Comparison of ENCODE assay signal across 2 fruit fly cellular contexts in the genomic region with DNA sequence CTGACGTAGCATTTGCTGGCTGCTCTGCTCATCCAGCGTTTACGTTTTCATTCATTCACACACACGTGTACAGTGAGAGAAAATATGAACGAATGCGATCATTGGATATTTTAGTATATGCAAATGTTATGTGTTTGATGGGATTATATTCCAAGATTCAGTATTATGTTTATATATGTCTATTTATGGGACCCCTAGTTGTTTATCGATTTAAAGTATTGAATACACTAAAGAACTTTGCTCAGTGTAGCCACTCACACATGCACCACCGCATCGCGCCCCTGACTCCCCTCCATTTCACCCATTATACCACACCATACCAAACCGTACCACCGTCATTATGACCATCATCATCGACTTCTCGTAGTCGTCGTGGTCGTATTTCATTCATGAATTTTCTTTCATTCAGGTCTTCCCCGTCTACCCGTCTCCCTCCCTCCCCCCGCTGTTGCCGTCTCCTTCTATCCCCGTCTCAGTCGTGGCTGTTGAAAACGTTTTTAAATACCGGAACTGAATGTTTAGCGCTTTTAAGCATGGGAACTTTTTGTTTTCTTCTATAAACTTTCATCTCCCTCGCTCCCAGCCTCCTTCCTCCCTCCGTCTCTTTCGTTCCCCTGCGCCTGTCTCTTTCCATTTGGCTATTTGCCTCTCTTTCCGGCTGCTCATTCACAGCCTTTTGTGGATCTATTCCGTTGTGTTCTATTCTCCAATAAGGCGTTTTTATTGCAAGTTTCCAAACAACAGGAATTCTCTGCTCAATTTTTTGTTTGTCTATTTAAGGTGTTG.
TF ChIP-seq lines count a peak whose summit lies in the region.

No protein-coding gene starts in this region.

TF ChIP-seq in whole organism, embryonic, 481 proteins besides CTCF, POLR2A, EP300 and RAD21 (continued from another document and continues in another):
- TF ChIP-seq CG5180 (GFP tag; optimal IDR thresholded peaks at IDR 0.05; lab: Kevin White, UChicago) (peak; percentile 91), CG1647 (GFP tag; optimal IDR thresholded peaks at IDR 0.05; lab: Kevin White, UChicago) (peak; percentile 92), nerfin-2 (GFP tag; IDR thresholded peaks at IDR 0.05; lab: Robert Waterston, UW; ENCODE audit: partially characterized antibody) (no peak), CG15479 (GFP tag; optimal IDR thresholded peaks at IDR 0.05; lab: Kevin White, UChicago) (no peak), CG2199 (GFP tag; IDR thresholded peaks at IDR 0.05; lab: Robert Waterston, UW) (peak; percentile 96), eyg (GFP tag; optimal IDR thresholded peaks at IDR 0.05; lab: Kevin White, UChicago) (peak; percentile 90), CG5953 (GFP tag; IDR thresholded peaks at IDR 0.05; lab: Robert Waterston, UW) (peak; percentile 93), Drgx (GFP tag; IDR thresholded peaks at IDR 0.05; lab: Robert Waterston, UW) (peak; percentile 91), CG33213 (GFP tag; optimal IDR thresholded peaks at IDR 0.05; lab: Kevin White, UChicago) (peak; percentile 95), lab (GFP tag; optimal IDR thresholded peaks at IDR 0.05; lab: Kevin White, UChicago) (peak; percentile 97), mld (GFP tag; IDR thresholded peaks at IDR 0.05; lab: Robert Waterston, UW; ENCODE audit: partially characterized antibody) (no peak), so (GFP tag; IDR thresholded peaks at IDR 0.05; lab: Robert Waterston, UW) (peak; percentile 96), Fer2 (tag; optimal IDR thresholded peaks at IDR 0.05; lab: Kevin White, UChicago) (peak; percentile 89), Oli (tag; optimal IDR thresholded peaks at IDR 0.05; lab: Kevin White, UChicago) (peak; percentile 98), NC2α (GFP tag; optimal IDR thresholded peaks at IDR 0.05; lab: Kevin White, UChicago) (peak; percentile 96), esg (GFP tag; conservative IDR thresholded peaks at IDR 0.05; lab: Robert Waterston, UW) (peak; percentile 96), p53 (GFP tag; optimal IDR thresholded peaks at IDR 0.05; lab: Kevin White, UChicago) (peak; percentile 84), Ssrp (tag; optimal IDR thresholded peaks at IDR 0.05; lab: Kevin White, UChicago) (peak; percentile 98), tll (GFP tag; optimal IDR thresholded peaks at IDR 0.05; lab: Kevin White, UChicago) (peak in 1 of 2 experiments; percentile 58), bowl (GFP tag; IDR thresholded peaks at IDR 0.05; lab: Robert Waterston, UW) (peak; percentile 90), CG32767 (GFP tag; IDR thresholded peaks at IDR 0.05; lab: Robert Waterston, UW) (peak; percentile 95), insv (GFP tag; optimal IDR thresholded peaks at IDR 0.05; lab: Kevin White, UChicago) (peak; percentile 4 to 63), fru (optimal IDR thresholded peaks at IDR 0.05; lab: Kevin White, UChicago) (no peak), ttk (GFP tag; IDR thresholded peaks at IDR 0.05; lab: Robert Waterston, UW) (peak; percentile 97), CG16779 (GFP tag; IDR thresholded peaks at IDR 0.05; lab: Robert Waterston, UW) (peak; percentile 82), CG8281 (tag; optimal IDR thresholded peaks at IDR 0.05; lab: Kevin White, UChicago) (peak; percentile 86), kay (GFP tag; optimal IDR thresholded peaks at IDR 0.05; lab: Kevin White, UChicago) (peak; percentile 96), CG11398 (GFP tag; optimal IDR thresholded peaks at IDR 0.05; lab: Kevin White, UChicago) (peak; percentile 94), CG7928 (GFP tag; optimal IDR thresholded peaks at IDR 0.05; lab: Kevin White, UChicago) (peak; percentile 66), CG3281 (GFP tag; optimal IDR thresholded peaks at IDR 0.05; lab: Kevin White, UChicago) (peak; percentile 92), CrebB (tag; optimal IDR thresholded peaks at IDR 0.05; lab: Kevin White, UChicago) (peak; percentile 94), fu2 (GFP tag; optimal IDR thresholded peaks at IDR 0.05; lab: Kevin White, UChicago) (peak; percentile 89), Mrtf (GFP tag; IDR thresholded peaks at IDR 0.05; lab: Robert Waterston, UW) (peak; percentile 95), chinmo (GFP tag; IDR thresholded peaks at IDR 0.05; lab: Robert Waterston, UW; ENCODE audit: partially characterized antibody) (no peak), en (GFP tag; optimal IDR thresholded peaks at IDR 0.05; lab: Kevin White, UChicago) (peak; percentile 95), CG12942 (GFP tag; optimal IDR thresholded peaks at IDR 0.05; lab: Kevin White, UChicago) (peak; percentile 95), chif (GFP tag; optimal IDR thresholded peaks at IDR 0.05; lab: Kevin White, UChicago) (peak; percentile 98 to 99), E2f1 (GFP tag; IDR thresholded peaks at IDR 0.05; lab: Robert Waterston, UW) (peak; percentile 96), Oaz (GFP tag; IDR thresholded peaks at IDR 0.05; lab: Robert Waterston, UW) (peak; percentile 93), Camta (GFP tag; optimal IDR thresholded peaks at IDR 0.05; lab: Kevin White, UChicago) (peak; percentile 97), Dfd (GFP tag; optimal IDR thresholded peaks at IDR 0.05; lab: Kevin White, UChicago) (no peak), CG9817 (tag; optimal IDR thresholded peaks at IDR 0.05; lab: Kevin White, UChicago) (peak; percentile 93), CG4617 (GFP tag; optimal IDR thresholded peaks at IDR 0.05; lab: Kevin White, UChicago; ENCODE audit: borderline replicate concordance) (peak; percentile 93), CG9437 (GFP tag; optimal IDR thresholded peaks at IDR 0.05; lab: Kevin White, UChicago) (peak; percentile 90), Mad (GFP tag; optimal IDR thresholded peaks at IDR 0.05; lab: Kevin White, UChicago) (peak; percentile 96), Rx (GFP tag; IDR thresholded peaks at IDR 0.05; lab: Robert Waterston, UW) (peak; percentile 96), trem (tag; optimal IDR thresholded peaks at IDR 0.05; lab: Kevin White, UChicago) (peak; percentile 95), dati (GFP tag; IDR thresholded peaks at IDR 0.05; lab: Robert Waterston, UW) (peak; percentile 92), NK7.1 (GFP tag; optimal IDR thresholded peaks at IDR 0.05; lab: Kevin White, UChicago) (peak; percentile 93), CG7556 (GFP tag; optimal IDR thresholded peaks at IDR 0.05; lab: Kevin White, UChicago) (peak; percentile 96), CG33557 (GFP tag; optimal IDR thresholded peaks at IDR 0.05; lab: Kevin White, UChicago) (peak; percentile 98), NfI (GFP tag; optimal IDR thresholded peaks at IDR 0.05; lab: Kevin White, UChicago) (peak; percentile 95), CG42726 (GFP tag; IDR thresholded peaks at IDR 0.05; lab: Robert Waterston, UW; ENCODE audit: partially characterized antibody) (no peak), Deaf1 (tag; optimal IDR thresholded peaks at IDR 0.05; lab: Kevin White, UChicago) (peak; percentile 80), trh (GFP tag; optimal IDR thresholded peaks at IDR 0.05; lab: Kevin White, UChicago) (peak; percentile 94), tx (GFP tag; optimal IDR thresholded peaks at IDR 0.05; lab: Kevin White, UChicago) (peak; percentile 95), CG1792 (GFP tag; optimal IDR thresholded peaks at IDR 0.05; lab: Kevin White, UChicago) (peak; percentile 94), crc (GFP tag; optimal IDR thresholded peaks at IDR 0.05; lab: Kevin White, UChicago) (peak; percentile 92), ase (GFP tag; IDR thresholded peaks at IDR 0.05; lab: Robert Waterston, UW) (peak; percentile 96), CG11247 (GFP tag; IDR thresholded peaks at IDR 0.05; lab: Robert Waterston, UW) (peak; percentile 93)

TF ChIP-seq in whole organism, prepupa, 60 proteins besides CTCF, POLR2A, EP300 and RAD21 (continued from another document):
- peak; percentile 45 for TF ChIP-seq fd85E (GFP tag; optimal IDR thresholded peaks at IDR 0.05; lab: Kevin White, UChicago)
- TF ChIP-seq CG31627 (GFP tag; optimal IDR thresholded peaks at IDR 0.05; lab: Kevin White, UChicago), result peak; percentile 83
- TF ChIP-seq Sox15 (GFP tag; optimal IDR thresholded peaks at IDR 0.05; lab: Kevin White, UChicago), result peak; percentile 79
- TF ChIP-seq CG10669 (GFP tag; optimal IDR thresholded peaks at IDR 0.05; lab: Kevin White, UChicago), result peak; percentile 88
- TF ChIP-seq CG4318 (GFP tag; optimal IDR thresholded peaks at IDR 0.05; lab: Kevin White, UChicago), result peak; percentile 91
- TF ChIP-seq Ets96B (tag; optimal IDR thresholded peaks at IDR 0.05; lab: Kevin White, UChicago), result peak; percentile 90
- TF ChIP-seq Ets21C (GFP tag; optimal IDR thresholded peaks at IDR 0.05; lab: Kevin White, UChicago), result peak; percentile 59
- TF ChIP-seq CG3032 (tag; optimal IDR thresholded peaks at IDR 0.05; lab: Kevin White, UChicago), result peak; percentile 89
- TF ChIP-seq CG34406 (GFP tag; optimal IDR thresholded peaks at IDR 0.05; lab: Kevin White, UChicago), result peak; percentile 84
- peak; percentile 79 for TF ChIP-seq lz (GFP tag; optimal IDR thresholded peaks at IDR 0.05; lab: Kevin White, UChicago)
- peak; percentile 83 for TF ChIP-seq Hr39 (GFP tag; optimal IDR thresholded peaks at IDR 0.05; lab: Kevin White, UChicago)
- peak; percentile 93 for TF ChIP-seq CG15336 (GFP tag; IDR thresholded peaks at IDR 0.05; lab: Robert Waterston, UW)
- peak; percentile 89 for TF ChIP-seq svp (GFP tag; lab: Kevin White, UChicago)
